Fruit fly (Drosophila melanogaster) whole organism, embryonic: ENCODE measurements around the gene Tusp.

Experiments
- ATbp ChIP-seq: fragments of 200-800 bp; sonication (Bioruptor generic); optimal IDR thresholded peaks from 2 replicates; lab custom pipeline; 2017; ENCODE audit warnings: missing biosample characterization, mild to moderate bottlenecking, missing genetic modification characterization, missing genetic modification reagents
- Adf1 ChIP-seq: fragments of 200-800 bp; sonication (Bioruptor generic); IDR thresholded peaks from 2 replicates; pipeline ENCODE4 v1.3.6; 2022; ENCODE audit warnings: missing biosample characterization, missing genetic modification characterization
- Atf-2 ChIP-seq: fragments of 200-800 bp; sonication (Bioruptor generic); optimal IDR thresholded peaks from 2 replicates; lab custom pipeline; 2016; ENCODE audit warnings: missing biosample characterization, missing genetic modification characterization
- CG1024 ChIP-seq: fragments of 200-800 bp; sonication (Bioruptor generic); IDR thresholded peaks from 2 replicates; pipeline ENCODE4 v1.3.6; 2022; ENCODE audit warnings: missing biosample characterization, missing genetic modification characterization
- CG11247 ChIP-seq: fragments of 200-800 bp; sonication (Bioruptor generic); IDR thresholded peaks from 2 replicates; pipeline ENCODE4 v1.3.6; 2022; ENCODE audit warnings: missing biosample characterization, missing genetic modification characterization
- CG12219 ChIP-seq: fragments of 200-800 bp; sonication (Bioruptor generic); optimal IDR thresholded peaks from 3 replicates; lab custom pipeline; 2018; ENCODE audit warnings: missing biosample characterization, mild to moderate bottlenecking, missing genetic modification characterization
- CG12744 ChIP-seq: fragments of 200-800 bp; sonication (Bioruptor generic); optimal IDR thresholded peaks from 2 replicates; lab custom pipeline; 2016; ENCODE audit warnings: missing biosample characterization, missing genetic modification characterization
- CG13296 ChIP-seq: fragments of 200-800 bp; sonication (Bioruptor generic); optimal IDR thresholded peaks from 3 replicates; lab custom pipeline; 2018; ENCODE audit warnings: missing biosample characterization, mild to moderate bottlenecking, missing genetic modification characterization
- CG15514 ChIP-seq: fragments of 200-800 bp; sonication (Bioruptor generic); optimal IDR thresholded peaks from 3 replicates; lab custom pipeline; 2017; ENCODE audit warnings: missing biosample characterization, missing genetic modification characterization, mild to moderate bottlenecking, moderate library complexity, missing genetic modification reagents
- CG18262 ChIP-seq: fragments of 200-800 bp; optimal IDR thresholded peaks from 3 replicates; lab custom pipeline; 2019; ENCODE audit warnings: missing biosample characterization, mild to moderate bottlenecking, missing genetic modification characterization, moderate library complexity
- CG18476 ChIP-seq: fragments of 200-800 bp; sonication (Bioruptor generic); optimal IDR thresholded peaks from 2 replicates; lab custom pipeline; 2016; ENCODE audit warnings: missing biosample characterization, mild to moderate bottlenecking, missing genetic modification characterization
- CG2120 ChIP-seq: fragments of 200-800 bp; sonication (Bioruptor generic); optimal IDR thresholded peaks from 3 replicates; lab custom pipeline; 2016; ENCODE audit warnings: missing biosample characterization, missing genetic modification characterization
- CG30403 ChIP-seq: fragments of 200-800 bp; sonication (Bioruptor generic); optimal IDR thresholded peaks from 3 replicates; lab custom pipeline; 2016; ENCODE audit warnings: missing biosample characterization, missing genetic modification characterization
- CG33213 ChIP-seq: fragments of 200-800 bp; sonication (Bioruptor generic); optimal IDR thresholded peaks from 3 replicates; lab custom pipeline; 2016; ENCODE audit warnings: missing biosample characterization, missing genetic modification characterization
- CG4820 ChIP-seq: fragments of 200-800 bp; sonication (Bioruptor generic); optimal IDR thresholded peaks from 3 replicates; lab custom pipeline; 2016; ENCODE audit warnings: missing biosample characterization, missing genetic modification characterization
- CG5180 ChIP-seq: fragments of 200-800 bp; sonication (Bioruptor generic); optimal IDR thresholded peaks from 3 replicates; lab custom pipeline; 2017; ENCODE audit warnings: missing biosample characterization, missing genetic modification characterization, mild to moderate bottlenecking, moderate library complexity, missing genetic modification reagents
- CG7357 ChIP-seq: fragments of 200-800 bp; sonication (Bioruptor generic); IDR thresholded peaks from 3 replicates; pipeline ENCODE4 v1.3.6; 2022; ENCODE audit warnings: missing biosample characterization, missing genetic modification characterization
- E2f2 ChIP-seq: fragments of 200-800 bp; sonication (Bioruptor generic); IDR thresholded peaks from 2 replicates; pipeline ENCODE4 v1.3.6; 2022; ENCODE audit warnings: missing biosample characterization, missing genetic modification characterization
- ERR ChIP-seq: fragments of 200-800 bp; sonication (Bioruptor generic); optimal IDR thresholded peaks from 2 replicates; lab custom pipeline; 2016; ENCODE audit warnings: missing biosample characterization, missing genetic modification characterization
- HLH54F ChIP-seq: fragments of 200-800 bp; sonication (Bioruptor generic); optimal IDR thresholded peaks from 3 replicates; lab custom pipeline; 2016; ENCODE audit warnings: missing biosample characterization, missing genetic modification characterization
- HmgZ ChIP-seq: fragments of 200-800 bp; sonication (Bioruptor generic); optimal IDR thresholded peaks from 2 replicates; lab custom pipeline; 2018; ENCODE audit warnings: missing biosample characterization, mild to moderate bottlenecking, missing genetic modification characterization
- Hr3 ChIP-seq: fragments of 200-800 bp; sonication (Bioruptor generic); optimal IDR thresholded peaks from 3 replicates; lab custom pipeline; 2016; ENCODE audit warnings: missing biosample characterization, missing genetic modification characterization
- Hr39 ChIP-seq: fragments of >200 bp; optimal IDR thresholded peaks from 2 replicates; lab custom pipeline; 2017
- Hsf ChIP-seq: fragments of 200-800 bp; sonication (Bioruptor generic); optimal IDR thresholded peaks from 3 replicates; lab custom pipeline; 2016; ENCODE audit warnings: missing biosample characterization, missing genetic modification characterization
- Med ChIP-seq: fragments of 200-800 bp; sonication (Bioruptor generic); peaks from one replicate; lab custom pipeline; 2016; ENCODE audit warnings: missing biosample characterization, missing genetic modification characterization, mild to moderate bottlenecking, inconsistent platforms, moderate library complexity
- NK7.1 ChIP-seq: fragments of 200-800 bp; sonication (Bioruptor generic); optimal IDR thresholded peaks from 3 replicates; lab custom pipeline; 2016; ENCODE audit warnings: missing biosample characterization, missing genetic modification characterization
- Pdp1 ChIP-seq, 2 experiments: fragments of 200-800 bp; sonication (Bioruptor generic); optimal IDR thresholded peaks; 3 replicates each; lab custom pipeline; 2016; ENCODE audit warnings: missing biosample characterization in 2 of 2, missing genetic modification characterization in 2 of 2, mild to moderate bottlenecking in 1 of 2, moderate library complexity in 1 of 2
- Xbp1 ChIP-seq: fragments of 200-800 bp; sonication (Bioruptor generic); optimal IDR thresholded peaks from 3 replicates; lab custom pipeline; 2016; ENCODE audit warnings: missing biosample characterization, mild to moderate bottlenecking, missing genetic modification characterization
- YL-1 ChIP-seq: fragments of 200-800 bp; sonication (Bioruptor generic); optimal IDR thresholded peaks from 3 replicates; lab custom pipeline; 2017; ENCODE audit warnings: missing biosample characterization, mild to moderate bottlenecking, missing genetic modification characterization
- az2 ChIP-seq: fragments of 200-800 bp; sonication (Bioruptor generic); optimal IDR thresholded peaks from 3 replicates; lab custom pipeline; 2016; ENCODE audit warnings: missing biosample characterization, missing genetic modification characterization
- bab2 ChIP-seq: fragments of 200-800 bp; sonication (Bioruptor generic); optimal IDR thresholded peaks from 2 replicates; lab custom pipeline; 2016; ENCODE audit warnings: missing biosample characterization, missing genetic modification characterization
- ci ChIP-seq: fragments of 200-800 bp; sonication (Bioruptor generic); IDR thresholded peaks from 3 replicates; pipeline ENCODE4 v1.3.6; 2022; ENCODE audit warnings: missing biosample characterization, missing genetic modification characterization
- crol ChIP-seq: fragments of 200-800 bp; sonication (Bioruptor generic); IDR thresholded peaks from 2 replicates; pipeline ENCODE4 v1.3.6; 2022; ENCODE audit warnings: missing biosample characterization, missing genetic modification characterization
- dimm ChIP-seq: fragments of 200-800 bp; sonication (Bioruptor generic); IDR thresholded peaks from 2 replicates; pipeline ENCODE4 v1.3.6; 2022; ENCODE audit warnings: missing biosample characterization, missing genetic modification characterization
- dpn ChIP-seq, 2 experiments: fragments of 200-800 bp; sonication (Bioruptor generic); optimal IDR thresholded peaks; 3 replicates each; lab custom pipeline; 2016; ENCODE audit warnings: missing biosample characterization in 2 of 2, missing genetic modification characterization in 2 of 2
- en ChIP-seq: fragments of 200-800 bp; sonication (Bioruptor generic); optimal IDR thresholded peaks from 2 replicates; lab custom pipeline; 2016; ENCODE audit warnings: missing biosample characterization, missing genetic modification characterization
- fd102C ChIP-seq: fragments of 200-800 bp; sonication (Bioruptor generic); optimal IDR thresholded peaks from 2 replicates; lab custom pipeline; 2018; ENCODE audit warnings: missing biosample characterization, mild to moderate bottlenecking, missing genetic modification characterization, moderate library complexity
- fu2 ChIP-seq: fragments of 200-800 bp; sonication (Bioruptor generic); optimal IDR thresholded peaks from 2 replicates; lab custom pipeline; 2016; ENCODE audit warnings: missing biosample characterization, missing genetic modification characterization
- ind ChIP-seq: fragments of 200-800 bp; sonication (Bioruptor generic); optimal IDR thresholded peaks from 3 replicates; lab custom pipeline; 2016; ENCODE audit warnings: missing biosample characterization, missing genetic modification characterization
- kah ChIP-seq: fragments of 200-800 bp; sonication (Bioruptor generic); optimal IDR thresholded peaks from 2 replicates; lab custom pipeline; 2018; ENCODE audit warnings: missing biosample characterization, mild to moderate bottlenecking, missing genetic modification characterization
- klu ChIP-seq: fragments of 200-800 bp; sonication (Bioruptor generic); IDR thresholded peaks from 2 replicates; pipeline ENCODE4 v1.3.6; 2022; ENCODE audit warnings: missing biosample characterization, missing genetic modification characterization
- lbe ChIP-seq: fragments of 200-800 bp; sonication (Bioruptor generic); optimal IDR thresholded peaks from 2 replicates; lab custom pipeline; 2016; ENCODE audit warnings: missing biosample characterization, mild to moderate bottlenecking, missing genetic modification characterization
- mirr ChIP-seq: fragments of 200-800 bp; sonication (Bioruptor generic); optimal IDR thresholded peaks from 3 replicates; lab custom pipeline; 2018; ENCODE audit warnings: missing biosample characterization, mild to moderate bottlenecking, missing genetic modification characterization
- mld ChIP-seq: fragments of 200-800 bp; sonication (Bioruptor generic); IDR thresholded peaks from 3 replicates; pipeline ENCODE4 v1.3.6; 2022; ENCODE audit warnings: missing biosample characterization, missing genetic modification characterization; ENCODE audit not compliant: partially characterized antibody
- nau ChIP-seq: fragments of 200-800 bp; sonication (Bioruptor generic); optimal IDR thresholded peaks from 3 replicates; lab custom pipeline; 2017; ENCODE audit warnings: missing biosample characterization, mild to moderate bottlenecking, missing genetic modification characterization, missing genetic modification reagents
- peb ChIP-seq: fragments of 200-800 bp; sonication (Bioruptor generic); IDR thresholded peaks from 2 replicates; pipeline ENCODE4 v1.3.6; 2022; ENCODE audit warnings: missing biosample characterization, missing genetic modification characterization
- slou ChIP-seq: fragments of 200-800 bp; sonication (Bioruptor generic); optimal IDR thresholded peaks from 3 replicates; lab custom pipeline; 2016; ENCODE audit warnings: missing biosample characterization, missing genetic modification characterization
- slp2 ChIP-seq: fragments of 200-800 bp; sonication (Bioruptor generic); optimal IDR thresholded peaks from 2 replicates; lab custom pipeline; 2016; ENCODE audit warnings: missing biosample characterization, missing genetic modification characterization
- tio ChIP-seq: fragments of 200-800 bp; sonication (Bioruptor generic); optimal IDR thresholded peaks from 2 replicates; lab custom pipeline; 2017; ENCODE audit warnings: missing biosample characterization, missing genetic modification characterization, inconsistent platforms
- tx ChIP-seq: fragments of 200-800 bp; sonication (Bioruptor generic); optimal IDR thresholded peaks from 2 replicates; lab custom pipeline; 2016; ENCODE audit warnings: missing biosample characterization, missing genetic modification characterization
- wdn ChIP-seq: fragments of 200-800 bp; sonication (Bioruptor generic); IDR thresholded peaks from 2 replicates; pipeline ENCODE4 v1.3.6; 2022; ENCODE audit warnings: missing biosample characterization, missing genetic modification characterization
- zfh2 ChIP-seq: fragments of 200-800 bp; sonication (Bioruptor generic); optimal IDR thresholded peaks from 2 replicates; lab custom pipeline; 2016; ENCODE audit warnings: missing biosample characterization, missing genetic modification characterization

Tusp gene

dm6 chr3R:27581890-27582487, 25.7 kb upstream of the Tusp start, which contains the start of gene wdb (continued):
- TF ChIP-seq fd102C, result no peak
- TF ChIP-seq E2f2 (GFP tag; lab: Robert Waterston, UW), result no peak
- TF ChIP-seq CG1024 (GFP tag; lab: Robert Waterston, UW), result no peak
- TF ChIP-seq mirr, result peak; percentile 36
- TF ChIP-seq CG11247 (GFP tag; lab: Robert Waterston, UW), result no peak
- TF ChIP-seq Adf1, result no peak
- TF ChIP-seq crol (GFP tag; lab: Robert Waterston, UW), result no peak
- TF ChIP-seq NK7.1 (GFP tag; lab: Kevin White, UChicago), result peak; percentile 10
- TF ChIP-seq HmgZ (tag; lab: Kevin White, UChicago), result peak; percentile 22
- no peak for TF ChIP-seq Hr39
- no peak for TF ChIP-seq tio (GFP tag; lab: Kevin White, UChicago)
- TF ChIP-seq CG12219 (GFP tag; lab: Kevin White, UChicago), result no peak
- TF ChIP-seq zfh2, result peak; percentile 83
- TF ChIP-seq Atf-2 (GFP tag; lab: Kevin White, UChicago), result peak; percentile 24
- TF ChIP-seq CG33213 (GFP tag; lab: Kevin White, UChicago), result peak; percentile 26
- no peak for TF ChIP-seq ATbp (GFP tag; lab: Kevin White, UChicago)
- TF ChIP-seq bab2, result peak; percentile 46
- TF ChIP-seq CG7357 (GFP tag; lab: Robert Waterston, UW), result peak; percentile 61; the same call in 2 of the 3 replicates
- peak; percentile 78 for TF ChIP-seq CG2120 (GFP tag; lab: Kevin White, UChicago)
- peak; percentile 9 for TF ChIP-seq slou
- peak; percentile 55 for TF ChIP-seq CG30403
- peak; percentile 42 for TF ChIP-seq CG18476 (GFP tag; lab: Kevin White, UChicago)
- peak; percentile 45 for TF ChIP-seq az2 (GFP tag; lab: Kevin White, UChicago)
- TF ChIP-seq slp2 (GFP tag; lab: Kevin White, UChicago), result peak; percentile 64
- peak; percentile 10 for TF ChIP-seq lbe
- TF ChIP-seq dpn (GFP tag; optimal IDR thresholded peaks at IDR 0.05; lab: Kevin White, UChicago), result peak; percentile 56
- no peak for TF ChIP-seq peb (GFP tag; lab: Robert Waterston, UW)
- peak; percentile 4 for TF ChIP-seq en (GFP tag; lab: Kevin White, UChicago)
- TF ChIP-seq CG15514 (GFP tag; lab: Kevin White, UChicago), result peak; percentile 16
- TF ChIP-seq YL-1 (GFP tag; lab: Kevin White, UChicago), result peak; percentile 53
- peak; percentile 47 for TF ChIP-seq fu2 (GFP tag; lab: Kevin White, UChicago)
- TF ChIP-seq kah (GFP tag; lab: Kevin White, UChicago), result no peak
- TF ChIP-seq dimm (GFP tag; lab: Robert Waterston, UW), result no peak
- no peak for TF ChIP-seq CG5180
- peak; percentile 68 for TF ChIP-seq HLH54F (GFP tag; lab: Kevin White, UChicago)
- TF ChIP-seq Med (GFP tag; lab: Kevin White, UChicago), result peak; percentile 93
- TF ChIP-seq CG13296 (GFP tag; lab: Kevin White, UChicago), result no peak
- peak; percentile 56 for TF ChIP-seq CG12744 (GFP tag; lab: Kevin White, UChicago)
- peak; percentile 27 for TF ChIP-seq tx (GFP tag; lab: Kevin White, UChicago)
- peak; percentile 15 for TF ChIP-seq ERR
- peak; percentile 28 for TF ChIP-seq CG4820
- TF ChIP-seq Hr3 (GFP tag; lab: Kevin White, UChicago), result peak; percentile 24
- TF ChIP-seq wdn (GFP tag; lab: Robert Waterston, UW), result no peak
- TF ChIP-seq nau (GFP tag; lab: Kevin White, UChicago), result no peak
- TF ChIP-seq CG18262, result no peak
- no peak for TF ChIP-seq mld (GFP tag; lab: Robert Waterston, UW)
- TF ChIP-seq Xbp1 (GFP tag; lab: Kevin White, UChicago), result peak; percentile 68
- peak; percentile 32 to 70 for TF ChIP-seq Pdp1 (GFP tag; optimal IDR thresholded peaks at IDR 0.05; lab: Kevin White, UChicago)
- TF ChIP-seq ind (GFP tag; lab: Kevin White, UChicago), result peak; percentile 61
- TF ChIP-seq ci (GFP tag; lab: Robert Waterston, UW), result no peak
- TF ChIP-seq klu (GFP tag; lab: Robert Waterston, UW), result no peak
- TF ChIP-seq Hsf (GFP tag; lab: Kevin White, UChicago), result peak; percentile 27
